Fruit fly (Drosophila melanogaster) whole organism: Measurements from ENCODE around the gene witty.

Experiments used
- Dll ChIP-seq: fragments of >200 bp; optimal IDR thresholded peaks from 2 replicates; lab custom pipeline; 2017
- EcR ChIP-seq, 2 experiments: fragments of >200 bp; optimal IDR thresholded peaks; 2 replicates each; lab custom pipeline; 2017; ENCODE audit warnings: missing biosample characterization in 2 of 2, missing genetic modification characterization in 2 of 2, missing genetic modification reagents in 2 of 2
- psq ChIP-seq: fragments of >200 bp; optimal IDR thresholded peaks from 2 replicates; lab custom pipeline; 2017
- usp ChIP-seq: fragments of >200 bp; optimal IDR thresholded peaks from 2 replicates; lab custom pipeline; 2017; ENCODE audit warnings: missing biosample characterization, missing genetic modification characterization, mixed read lengths

dm6 chr2L:8302766-8303479, 35.2 kb upstream of the witty start, which contains the start of the genes wol and Scgalpha:
- TF ChIP-seq psq (no peak), Dll (lab: Kevin White, UChicago) (no peak), EcR (GFP tag; optimal IDR thresholded peaks at IDR 0.05; lab: Kevin White, UChicago) (no peak), usp (GFP tag; lab: Kevin White, UChicago) (no peak)
